Worm (Caenorhabditis elegans) whole organism, young adult: ENCODE results near the gene nspg-1.

Experiments
- let-526 ChIP-seq: fragments of 200-800 bp; sonication (Bioruptor generic); IDR thresholded peaks from 2 replicates; pipeline ENCODE4 v1.3.6; 2022; ENCODE audit warnings: missing genetic modification reagents, missing genetic modification characterization, missing compliant biosample characterization
- pha-4 ChIP-seq: fragments of 150-350 bp; sonication (generic microtip); optimal IDR thresholded peaks from 2 replicates; lab custom pipeline; 2014; ENCODE audit warnings: missing biosample characterization, missing genetic modification reagents, missing genetic modification characterization
- sea-2 ChIP-seq: fragments of 200-800 bp; sonication (Bioruptor generic); IDR thresholded peaks from 2 replicates; pipeline ENCODE4 v1.3.6; 2022; ENCODE audit warnings: missing genetic modification characterization, missing compliant biosample characterization

- TF ChIP-seq sea-2 (GFP tag; lab: Robert Waterston, UW) (no peak), let-526 (GFP tag; lab: Robert Waterston, UW) (no peak), pha-4 (tag; lab: Kevin White, UChicago) (no peak)
Measured at ce11 chrV:12849736-12850135, 18.2 kb downstream of the nspg-1 start, which contains the start of gene C44H9.5.
